Worm (Caenorhabditis elegans): Measurements from ENCODE around the gene K09H11.6.
A peak's percentile ranks its signal among the peaks of the same experiment; 100 is the strongest.

K09H11.6 gene

ce11 chrV:5776941-5777340 is 41.0 kb upstream of the K09H11.6 start, which contains the start of gene F44E7.4:
TSS of gene F44E7.4 (minus strand) at chrV:5776953.
- TF ChIP-seq nhr-25 (tag; optimal IDR thresholded peaks at IDR 0.05), result peak; percentile 16
- peak; percentile 76 for TF ChIP-seq lin-15B (tag; optimal IDR thresholded peaks at IDR 0.05)
- TF ChIP-seq elt-2 (tag; optimal IDR thresholded peaks at IDR 0.05), result peak; percentile 21
- peak; percentile 58 for TF ChIP-seq pha-4 (tag; optimal IDR thresholded peaks at IDR 0.05)
- TF ChIP-seq lin-39 (tag; optimal IDR thresholded peaks at IDR 0.05), result peak; percentile 47
- peak; percentile 41 for TF ChIP-seq nhr-23 (tag; optimal IDR thresholded peaks at IDR 0.05)
- TF ChIP-seq nfya-1 (tag; optimal IDR thresholded peaks at IDR 0.05; ENCODE audit: insufficient read depth), result peak; percentile 58
- peak; percentile 20 for TF ChIP-seq snpc-4 (tag; optimal IDR thresholded peaks at IDR 0.05)
- peak; percentile 26 for TF ChIP-seq ceh-28 (tag; optimal IDR thresholded peaks at IDR 0.05)

- TF ChIP-seq nhr-43 (tag; optimal IDR thresholded peaks at IDR 0.05; ENCODE audit: poor library complexity, severe bottlenecking), result no peak
- TF ChIP-seq pqm-1 (tag; optimal IDR thresholded peaks at IDR 0.05), result no peak
- no peak for TF ChIP-seq elt-3 (tag; optimal IDR thresholded peaks at IDR 0.05)
- TF ChIP-seq ztf-4 (tag; optimal IDR thresholded peaks at IDR 0.05), result no peak
- TF ChIP-seq egl-27 (tag; optimal IDR thresholded peaks at IDR 0.05), result no peak
- TF ChIP-seq egl-5 (tag; optimal IDR thresholded peaks at IDR 0.05), result no peak
- no peak for TF ChIP-seq eor-1 (tag; optimal IDR thresholded peaks at IDR 0.05)
- no peak for TF ChIP-seq aly-2 (tag; optimal IDR thresholded peaks at IDR 0.05)
- no peak for TF ChIP-seq nhr-23 (tag; optimal IDR thresholded peaks at IDR 0.05)
- TF ChIP-seq ceh-9 (tag; optimal IDR thresholded peaks at IDR 0.05), result no peak
- no peak for TF ChIP-seq lin-15B (tag; optimal IDR thresholded peaks at IDR 0.05)
- TF ChIP-seq ceh-16 (tag; optimal IDR thresholded peaks at IDR 0.05), result no peak
- TF ChIP-seq mdl-1 (tag; optimal IDR thresholded peaks at IDR 0.05), result no peak
- no peak for TF ChIP-seq daf-12 (tag; optimal IDR thresholded peaks at IDR 0.05)
- TF ChIP-seq skn-1 (tag; optimal IDR thresholded peaks at IDR 0.05), result no peak
- TF ChIP-seq R02D3.7 (tag; optimal IDR thresholded peaks at IDR 0.05), result no peak
These were observed 38.2 kb upstream of the K09H11.6 start for ce11 chrV:5774137-5774536.

ce11 chrV:5772503-5772902 is 36.5 kb upstream of the K09H11.6 start:
- TF ChIP-seq ceh-28 (tag; optimal IDR thresholded peaks at IDR 0.05), result no peak
- TF ChIP-seq zag-1 (tag; optimal IDR thresholded peaks at IDR 0.05), result no peak
- no peak for TF ChIP-seq elt-2 (tag; optimal IDR thresholded peaks at IDR 0.05)
- no peak for TF ChIP-seq lsy-12 (tag; optimal IDR thresholded peaks at IDR 0.05)
- TF ChIP-seq jun-1 (tag; optimal IDR thresholded peaks at IDR 0.05), result no peak
- TF ChIP-seq fkh-2 (tag; optimal IDR thresholded peaks at IDR 0.05), result no peak
- TF ChIP-seq elt-3 (tag; optimal IDR thresholded peaks at IDR 0.05), result no peak
- TF ChIP-seq pqm-1 (tag; optimal IDR thresholded peaks at IDR 0.05), result no peak
- no peak for TF ChIP-seq ama-1 (optimal IDR thresholded peaks at IDR 0.05)

ce11 chrV:5771627-5772026 is 35.7 kb upstream of the K09H11.6 start, which contains the start of gene F44E7.3:
TSS of gene F44E7.3 (plus strand) at chrV:5771945.
- TF ChIP-seq daf-12 (tag; optimal IDR thresholded peaks at IDR 0.05), result no peak
- TF ChIP-seq nhr-23 (tag; optimal IDR thresholded peaks at IDR 0.05), result peak; percentile 27
- TF ChIP-seq eor-1 (tag; optimal IDR thresholded peaks at IDR 0.05), result no peak
- peak; percentile 26 for TF ChIP-seq ama-1 (optimal IDR thresholded peaks at IDR 0.05)

- TF ChIP-seq nhr-23 (tag; optimal IDR thresholded peaks at IDR 0.05), result peak; percentile 14
- TF ChIP-seq snpc-4 (tag; optimal IDR thresholded peaks at IDR 0.05), result no peak
These were observed 34.0 kb upstream of the K09H11.6 start for ce11 chrV:5769999-5770398.

ce11 chrV:5769500-5769899 is 33.5 kb upstream of the K09H11.6 start:
- TF ChIP-seq ztf-4 (tag; optimal IDR thresholded peaks at IDR 0.05), result no peak
- peak; percentile 69 for TF ChIP-seq pqm-1 (tag; optimal IDR thresholded peaks at IDR 0.05)
- TF ChIP-seq skn-1 (tag; optimal IDR thresholded peaks at IDR 0.05), result no peak
- peak; percentile 81 for TF ChIP-seq elt-2 (tag; optimal IDR thresholded peaks at IDR 0.05)
- TF ChIP-seq ama-1 (optimal IDR thresholded peaks at IDR 0.05), result no peak
- TF ChIP-seq egl-27 (tag; optimal IDR thresholded peaks at IDR 0.05), result no peak

ce11 chrV:5768292-5768695 is 32.3 kb upstream of the K09H11.6 start:
- TF ChIP-seq nhr-43 (tag; optimal IDR thresholded peaks at IDR 0.05; ENCODE audit: poor library complexity, severe bottlenecking) (peak; percentile 88), ztf-4 (tag; optimal IDR thresholded peaks at IDR 0.05) (no peak), egl-5 (tag; optimal IDR thresholded peaks at IDR 0.05) (peak; percentile 24), mdl-1 (tag; optimal IDR thresholded peaks at IDR 0.05) (peak; percentile 7), unc-62 (GFP tag; optimal IDR thresholded peaks at IDR 0.05) (peak; percentile 45), ceh-9 (tag; optimal IDR thresholded peaks at IDR 0.05) (no peak), fkh-2 (tag; optimal IDR thresholded peaks at IDR 0.05) (no peak), elt-1 (tag; optimal IDR thresholded peaks at IDR 0.05) (peak; percentile 20), pha-4 (tag; optimal IDR thresholded peaks at IDR 0.05) (no peak), nhr-12 (tag; optimal IDR thresholded peaks at IDR 0.05) (no peak), snpc-4 (tag; optimal IDR thresholded peaks at IDR 0.05) (no peak), ama-1 (optimal IDR thresholded peaks at IDR 0.05) (no peak), nfya-1 (tag; optimal IDR thresholded peaks at IDR 0.05; ENCODE audit: insufficient read depth) (peak; percentile 42), R02D3.7 (tag; optimal IDR thresholded peaks at IDR 0.05) (no peak), lsy-12 (tag; optimal IDR thresholded peaks at IDR 0.05) (no peak), fos-1 (tag; optimal IDR thresholded peaks at IDR 0.05) (no peak), ZK546.5 (tag; optimal IDR thresholded peaks at IDR 0.05) (no peak), daf-12 (tag; optimal IDR thresholded peaks at IDR 0.05) (no peak), elt-3 (tag; optimal IDR thresholded peaks at IDR 0.05) (peak in 2 of 3 experiments; percentile 18 to 63), lin-15B (tag; optimal IDR thresholded peaks at IDR 0.05) (no peak), ztf-11 (tag; optimal IDR thresholded peaks at IDR 0.05) (no peak), fkh-10 (GFP tag; optimal IDR thresholded peaks at IDR 0.05) (no peak), zag-1 (tag; optimal IDR thresholded peaks at IDR 0.05) (no peak), ceh-16 (tag; optimal IDR thresholded peaks at IDR 0.05) (no peak), ceh-82 (tag; optimal IDR thresholded peaks at IDR 0.05) (no peak), nhr-67 (tag; optimal IDR thresholded peaks at IDR 0.05) (no peak)

All from whole organism, L3 larva.